Fruit fly (Drosophila melanogaster): ENCODE data around the gene DCX-EMAP.

The DCX-EMAP gene

dm6 chr3L:14992025-14992424 is 88.4 kb downstream of the DCX-EMAP start, which contains the start of gene Zip71B (continued):
- no peak for TF ChIP-seq CG7786 (GFP tag; optimal IDR thresholded peaks at IDR 0.05)
- TF ChIP-seq CG6254 (GFP tag; optimal IDR thresholded peaks at IDR 0.05), result no peak
- TF ChIP-seq CG18476 (GFP tag; optimal IDR thresholded peaks at IDR 0.05), result no peak
- no peak for TF ChIP-seq en (GFP tag; optimal IDR thresholded peaks at IDR 0.05)
- no peak for TF ChIP-seq CG17829 (tag; optimal IDR thresholded peaks at IDR 0.05)
- TF ChIP-seq cad (GFP tag; optimal IDR thresholded peaks at IDR 0.05), result peak; percentile 16
- no peak for TF ChIP-seq CG10565 (GFP tag; optimal IDR thresholded peaks at IDR 0.05)
- no peak for TF ChIP-seq CG3726 (GFP tag; IDR thresholded peaks at IDR 0.05)
- TF ChIP-seq emc (GFP tag; optimal IDR thresholded peaks at IDR 0.05), result no peak
- no peak for TF ChIP-seq fu2 (GFP tag; optimal IDR thresholded peaks at IDR 0.05)
- TF ChIP-seq pzg (GFP tag; optimal IDR thresholded peaks at IDR 0.05), result peak; percentile 9
- no peak for TF ChIP-seq CG12236 (GFP tag; optimal IDR thresholded peaks at IDR 0.05)
- TF ChIP-seq wor (GFP tag; IDR thresholded peaks at IDR 0.05), result no peak
- no peak for TF ChIP-seq CG2120 (GFP tag; optimal IDR thresholded peaks at IDR 0.05)
- no peak for TF ChIP-seq pan (optimal IDR thresholded peaks at IDR 0.05)
- no peak for TF ChIP-seq pan (GFP tag; optimal IDR thresholded peaks at IDR 0.05 in 1 of 2, IDR thresholded peaks at IDR 0.05 in 1 of 2)
- TF ChIP-seq CG3065 (GFP tag; optimal IDR thresholded peaks at IDR 0.05), result no peak
- peak; percentile 39 for TF ChIP-seq CG1832 (GFP tag; optimal IDR thresholded peaks at IDR 0.05)
- TF ChIP-seq BEAF-32 (GFP tag; optimal IDR thresholded peaks at IDR 0.05), result no peak
- no peak for TF ChIP-seq Nf-YB (GFP tag; optimal IDR thresholded peaks at IDR 0.05)
- TF ChIP-seq CG10979 (tag; optimal IDR thresholded peaks at IDR 0.05), result no peak
- no peak for TF ChIP-seq cato (GFP tag; optimal IDR thresholded peaks at IDR 0.05; ENCODE audit: borderline replicate concordance)
- TF ChIP-seq Gsc (GFP tag; IDR thresholded peaks at IDR 0.05), result no peak
- TF ChIP-seq ara (GFP tag; IDR thresholded peaks at IDR 0.05), result 0 out of 2 replicates have a peak, but pooled peaks have one; percentile 5
- TF ChIP-seq Adf1 (GFP tag; IDR thresholded peaks at IDR 0.05), result no peak
- TF ChIP-seq trem (tag; optimal IDR thresholded peaks at IDR 0.05), result no peak
- TF ChIP-seq Sox100B (GFP tag; optimal IDR thresholded peaks at IDR 0.05), result no peak
- no peak for TF ChIP-seq corto (GFP tag; optimal IDR thresholded peaks at IDR 0.05)
- TF ChIP-seq CG15073 (GFP tag; optimal IDR thresholded peaks at IDR 0.05), result no peak
- no peak for TF ChIP-seq Hr3 (GFP tag; optimal IDR thresholded peaks at IDR 0.05)
- TF ChIP-seq Hand (GFP tag; optimal IDR thresholded peaks at IDR 0.05), result no peak
- no peak for TF ChIP-seq ERR (GFP tag; optimal IDR thresholded peaks at IDR 0.05)
- no peak for TF ChIP-seq CG2875 (GFP tag; optimal IDR thresholded peaks at IDR 0.05)
- no peak for TF ChIP-seq CG5245 (GFP tag; optimal IDR thresholded peaks at IDR 0.05)
- TF ChIP-seq tna (GFP tag; IDR thresholded peaks at IDR 0.05; ENCODE audit: partially characterized antibody), result no peak
- no peak for TF ChIP-seq Hmr (GFP tag; optimal IDR thresholded peaks at IDR 0.05)
- TF ChIP-seq CG15696 (tag; optimal IDR thresholded peaks at IDR 0.05), result no peak
- TF ChIP-seq mld (GFP tag; IDR thresholded peaks at IDR 0.05; ENCODE audit: partially characterized antibody), result no peak
- TF ChIP-seq Elba2 (GFP tag; optimal IDR thresholded peaks at IDR 0.05), result no peak
- TF ChIP-seq Bteb2 (GFP tag; optimal IDR thresholded peaks at IDR 0.05), result no peak
- peak; percentile 98 for TF ChIP-seq CG12155 (GFP tag; optimal IDR thresholded peaks at IDR 0.05)
- no peak for TF ChIP-seq CG1024 (GFP tag; IDR thresholded peaks at IDR 0.05)
- no peak for TF ChIP-seq slp2 (GFP tag; optimal IDR thresholded peaks at IDR 0.05)
- TF ChIP-seq CG4424 (GFP tag; optimal IDR thresholded peaks at IDR 0.05), result no peak
- TF ChIP-seq Oli (tag; optimal IDR thresholded peaks at IDR 0.05), result no peak
- no peak for TF ChIP-seq CG10543 (GFP tag; optimal IDR thresholded peaks at IDR 0.05)
- TF ChIP-seq seq (GFP tag; IDR thresholded peaks at IDR 0.05), result no peak
- no peak for TF ChIP-seq twi (tag; optimal IDR thresholded peaks at IDR 0.05)
- TF ChIP-seq bab2 (GFP tag; optimal IDR thresholded peaks at IDR 0.05), result no peak
- TF ChIP-seq Myb (GFP tag; optimal IDR thresholded peaks at IDR 0.05), result peak; percentile 61
- TF ChIP-seq ab (GFP tag; optimal IDR thresholded peaks at IDR 0.05), result no peak
- TF ChIP-seq Pdp1 (GFP tag; optimal IDR thresholded peaks at IDR 0.05), result peak in 1 of 2 experiments; percentile 28
